Worm (Caenorhabditis elegans): ENCODE measurements around the gene F41G3.3.

DNA sequence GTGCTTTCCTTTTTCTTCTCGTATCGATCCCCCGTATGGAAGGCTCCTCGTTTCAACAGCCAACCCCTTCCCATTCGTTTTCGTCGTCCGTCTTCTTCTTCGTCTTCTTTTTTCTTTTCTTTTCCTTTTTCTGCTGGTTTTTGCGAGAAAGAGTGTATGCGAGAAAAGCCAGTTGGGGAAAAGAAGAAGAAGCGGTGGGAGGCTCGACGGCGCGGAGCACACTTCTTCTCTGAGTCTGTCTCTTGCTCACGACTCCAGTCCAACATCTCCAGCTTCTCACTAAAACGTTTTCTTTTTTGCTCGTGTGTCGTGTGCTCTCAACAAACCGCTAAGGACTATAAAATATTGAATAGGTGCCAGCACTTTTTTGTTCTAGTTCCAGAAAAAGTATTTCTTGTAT is 52.2 kb downstream of the F41G3.3 start:
- TF ChIP-seq ama-1 (optimal IDR thresholded peaks at IDR 0.05) = no peak
- TF ChIP-seq ceh-36 (tag; optimal IDR thresholded peaks at IDR 0.05) = no peak
- no peak for TF ChIP-seq sea-1 (GFP tag; conservative IDR thresholded peaks at IDR 0.05)

Measured in whole organism, early embryonic.